Worm (Caenorhabditis elegans): Measurements from ENCODE around the gene cpsf-3.

- TF ChIP-seq flt-1 (GFP tag; IDR thresholded peaks at IDR 0.05) (no peak), T22C8.4 (GFP tag; IDR thresholded peaks at IDR 0.05) (no peak), klf-2 (GFP tag; conservative IDR thresholded peaks at IDR 0.05) (no peak), ref-1 (GFP tag; conservative IDR thresholded peaks at IDR 0.05) (no peak), tab-1 (GFP tag; IDR thresholded peaks at IDR 0.05) (no peak)
Measured at ce11 chrIV:13240842-13241143, 41.9 kb downstream of the cpsf-3 start, which contains the start of gene lin-54.

Data from whole organism, midembryonic.